Worm (Caenorhabditis elegans): ENCODE measurements around the gene T05C7.8.

ce11 chrIV:118786-119185 is 42.6 kb downstream of the T05C7.8 start:
- TF ChIP-seq lsy-2 (tag; optimal IDR thresholded peaks at IDR 0.05) (no peak), lin-13 (tag; optimal IDR thresholded peaks at IDR 0.05) (no peak), unc-62 (GFP tag; optimal IDR thresholded peaks at IDR 0.05) (no peak), nhr-76 (tag; optimal IDR thresholded peaks at IDR 0.05) (no peak), ceh-39 (tag; optimal IDR thresholded peaks at IDR 0.05) (no peak), elt-1 (tag; optimal IDR thresholded peaks at IDR 0.05; ENCODE audit: borderline replicate concordance, insufficient read depth) (no peak), nhr-237 (tag; optimal IDR thresholded peaks at IDR 0.05) (no peak)
